Worm (Caenorhabditis elegans) whole organism, L1 larva: ENCODE measurements around the gene cam-1.

Experiments
- C34B4.2 ChIP-seq: sonication (generic microtip); optimal IDR thresholded peaks from 2 replicates; lab custom pipeline; 2017; ENCODE audit warnings: mild to moderate bottlenecking, missing genetic modification characterization, missing compliant biosample characterization
- aha-1 ChIP-seq: fragments of 150-350 bp; optimal IDR thresholded peaks from 2 replicates; lab custom pipeline; 2014; ENCODE audit warnings: missing biosample characterization, missing genetic modification characterization
- alr-1 ChIP-seq: fragments of 200-800 bp; sonication (Bioruptor generic); optimal IDR thresholded peaks from 2 replicates; lab custom pipeline; 2018; ENCODE audit warnings: borderline replicate concordance, mild to moderate bottlenecking, missing genetic modification characterization, missing compliant biosample characterization
- blmp-1 ChIP-seq: fragments of 150-350 bp; optimal IDR thresholded peaks from 2 replicates; lab custom pipeline; 2014; ENCODE audit warnings: missing biosample characterization, missing genetic modification characterization
- ceh-90 ChIP-seq: sonication (generic microtip); optimal IDR thresholded peaks from 2 replicates; lab custom pipeline; 2016; ENCODE audit warnings: missing genetic modification characterization, missing compliant biosample characterization
- ces-1 ChIP-seq: fragments of 150-350 bp; optimal IDR thresholded peaks from 2 replicates; lab custom pipeline; 2014; ENCODE audit warnings: missing biosample characterization, missing genetic modification reagents, missing genetic modification characterization
- dsc-1 ChIP-seq: sonication (generic microtip); optimal IDR thresholded peaks from 2 replicates; lab custom pipeline; 2016; ENCODE audit warnings: mild to moderate bottlenecking, missing genetic modification characterization, missing compliant biosample characterization
- efl-1 ChIP-seq, 4 experiments: fragments of 150-350 bp; optimal IDR thresholded peaks in 3 of 4; peaks in 1 of 4; 1 replicate in 1 of 4; 2 replicates in 3 of 4; lab custom pipeline; 2014; ENCODE audit warnings: missing biosample characterization in 2 of 4, missing genetic modification characterization in 2 of 4, missing genetic modification reagents in 2 of 4
- egl-13 ChIP-seq: sonication (generic microtip); optimal IDR thresholded peaks from 2 replicates; lab custom pipeline; 2016; ENCODE audit warnings: missing genotype, missing genetic modification reagents, missing genetic modification characterization, missing compliant biosample characterization
- egl-27 ChIP-seq, 2 experiments: fragments of 150-350 bp in 1 of 2; sonication (generic microtip); optimal IDR thresholded peaks; 3 replicates each; lab custom pipeline; 2017 to 2018; ENCODE audit warnings: missing biosample characterization in 2 of 2, missing genetic modification characterization in 2 of 2, missing genetic modification reagents in 2 of 2
- ets-5 ChIP-seq: fragments of 200-800 bp; sonication (Bioruptor generic); IDR thresholded peaks from 2 replicates; pipeline ENCODE4 v1.3.6; 2022; ENCODE audit warnings: missing genetic modification characterization, missing compliant biosample characterization
- fkh-10 ChIP-seq: sonication (generic microtip); optimal IDR thresholded peaks from 2 replicates; lab custom pipeline; 2017; ENCODE audit warnings: missing biosample characterization, missing genetic modification reagents, missing genetic modification characterization
- fkh-4 ChIP-seq: sonication (generic microtip); optimal IDR thresholded peaks from 2 replicates; lab custom pipeline; 2016; ENCODE audit warnings: missing compliant biosample characterization, missing genetic modification characterization, borderline replicate concordance
- fos-1 ChIP-seq: fragments of 150-350 bp; optimal IDR thresholded peaks from 2 replicates; lab custom pipeline; 2014; ENCODE audit warnings: missing biosample characterization, missing genetic modification characterization
- hlh-4 ChIP-seq: sonication (generic microtip); optimal IDR thresholded peaks from 2 replicates; lab custom pipeline; 2016; ENCODE audit warnings: mild to moderate bottlenecking, missing genetic modification characterization, missing compliant biosample characterization
- irx-1 ChIP-seq: sonication (generic microtip); optimal IDR thresholded peaks from 2 replicates; lab custom pipeline; 2016; ENCODE audit warnings: missing genetic modification characterization, missing compliant biosample characterization
- isw-1 ChIP-seq: fragments of 200-800 bp; sonication (Bioruptor generic); IDR thresholded peaks from 2 replicates; pipeline ENCODE4 v1.3.6; 2022; ENCODE audit warnings: missing genetic modification characterization, missing compliant biosample characterization
- jun-1 ChIP-seq: fragments of 150-350 bp; optimal IDR thresholded peaks from 2 replicates; lab custom pipeline; 2014; ENCODE audit warnings: missing biosample characterization, missing genetic modification reagents, missing genetic modification characterization
- lin-13 ChIP-seq: fragments of 150-350 bp; optimal IDR thresholded peaks from 2 replicates; lab custom pipeline; 2014; ENCODE audit warnings: missing biosample characterization, missing genetic modification reagents, missing genetic modification characterization
- lin-14 ChIP-seq: fragments of 200-800 bp; sonication (Bioruptor generic); optimal IDR thresholded peaks from 2 replicates; lab custom pipeline; 2018; ENCODE audit warnings: mild to moderate bottlenecking, missing genetic modification characterization, moderate library complexity, missing compliant biosample characterization
- lin-35 ChIP-seq, 2 experiments: fragments of 150-350 bp; optimal IDR thresholded peaks; 2 replicates each; lab custom pipeline; 2014; ENCODE audit warnings: missing biosample characterization in 2 of 2, missing genetic modification characterization in 2 of 2, missing genetic modification reagents in 2 of 2
- mdl-1 ChIP-seq, 2 experiments: fragments of 150-350 bp; optimal IDR thresholded peaks; 2 replicates each; lab custom pipeline; 2014 to 2017; ENCODE audit warnings: missing biosample characterization in 2 of 2, missing genetic modification characterization in 2 of 2, inconsistent platforms in 1 of 2
- mef-2 ChIP-seq: fragments of 150-350 bp; optimal IDR thresholded peaks from 2 replicates; lab custom pipeline; 2014; ENCODE audit warnings: missing biosample characterization, missing genetic modification characterization
- nhr-20 ChIP-seq: sonication (generic microtip); optimal IDR thresholded peaks from 2 replicates; lab custom pipeline; 2016; ENCODE audit warnings: mild to moderate bottlenecking, missing genetic modification characterization, missing compliant biosample characterization
- nhr-47 ChIP-seq: sonication (generic microtip); optimal IDR thresholded peaks from 2 replicates; lab custom pipeline; 2016; ENCODE audit warnings: mild to moderate bottlenecking, missing genetic modification characterization, moderate library complexity, missing compliant biosample characterization
- nhr-71 ChIP-seq: sonication (generic microtip); optimal IDR thresholded peaks from 2 replicates; lab custom pipeline; 2016; ENCODE audit warnings: mild to moderate bottlenecking, missing genetic modification characterization, moderate library complexity, missing compliant biosample characterization
- nhr-76 ChIP-seq: sonication (generic microtip); optimal IDR thresholded peaks from 2 replicates; lab custom pipeline; 2017; ENCODE audit warnings: missing biosample characterization, missing genetic modification characterization
- nhr-77 ChIP-seq: fragments of 150-350 bp; optimal IDR thresholded peaks from 2 replicates; lab custom pipeline; 2014; ENCODE audit warnings: missing biosample characterization, missing genetic modification characterization
- nhr-84 ChIP-seq: sonication (generic microtip); optimal IDR thresholded peaks from 2 replicates; lab custom pipeline; 2017; ENCODE audit warnings: missing biosample characterization, missing genetic modification characterization
- nhr-85 ChIP-seq: sonication (generic microtip); peaks from one replicate; lab custom pipeline; 2016; ENCODE audit warnings: missing genetic modification characterization, inconsistent platforms, missing compliant biosample characterization
- pax-3 ChIP-seq: fragments of 200-800 bp; sonication (Bioruptor generic); optimal IDR thresholded peaks from 2 replicates; lab custom pipeline; 2018; ENCODE audit warnings: mild to moderate bottlenecking, missing genetic modification characterization, moderate library complexity, missing compliant biosample characterization
- skn-1 ChIP-seq: fragments of 150-350 bp; optimal IDR thresholded peaks from 2 replicates; lab custom pipeline; 2014; ENCODE audit warnings: missing biosample characterization, missing genetic modification characterization
- sptf-1 ChIP-seq: fragments of 150-350 bp; optimal IDR thresholded peaks from 2 replicates; lab custom pipeline; 2014; ENCODE audit warnings: missing biosample characterization, missing genetic modification characterization
- swsn-7 ChIP-seq: sonication (generic microtip); optimal IDR thresholded peaks from 2 replicates; lab custom pipeline; 2016; ENCODE audit warnings: missing genetic modification characterization, missing compliant biosample characterization
- tbx-2 ChIP-seq: sonication (generic microtip); optimal IDR thresholded peaks from 2 replicates; lab custom pipeline; 2016; ENCODE audit warnings: missing genetic modification characterization, missing compliant biosample characterization
- tlp-1 ChIP-seq: fragments of 150-350 bp; optimal IDR thresholded peaks from 2 replicates; lab custom pipeline; 2014; ENCODE audit warnings: missing biosample characterization, missing genetic modification characterization
- zag-1 ChIP-seq: fragments of 150-350 bp; optimal IDR thresholded peaks from 2 replicates; lab custom pipeline; 2014; ENCODE audit warnings: missing biosample characterization, missing genetic modification characterization
- zip-4 ChIP-seq: fragments of 200-800 bp; sonication (Bioruptor generic); optimal IDR thresholded peaks from 2 replicates; lab custom pipeline; 2018; ENCODE audit warnings: mild to moderate bottlenecking, missing genetic modification characterization, moderate library complexity, missing compliant biosample characterization
- ztf-11 ChIP-seq, 2 experiments: sonication (generic microtip); optimal IDR thresholded peaks; 2 replicates each; lab custom pipeline; 2016 to 2017; ENCODE audit warnings: missing genetic modification characterization in 2 of 2, missing biosample characterization in 1 of 2, missing compliant biosample characterization in 1 of 2
- ztf-4 ChIP-seq: fragments of 150-350 bp; optimal IDR thresholded peaks from 2 replicates; lab custom pipeline; 2014; ENCODE audit warnings: missing biosample characterization, missing genetic modification characterization

Gene cam-1

DNA sequence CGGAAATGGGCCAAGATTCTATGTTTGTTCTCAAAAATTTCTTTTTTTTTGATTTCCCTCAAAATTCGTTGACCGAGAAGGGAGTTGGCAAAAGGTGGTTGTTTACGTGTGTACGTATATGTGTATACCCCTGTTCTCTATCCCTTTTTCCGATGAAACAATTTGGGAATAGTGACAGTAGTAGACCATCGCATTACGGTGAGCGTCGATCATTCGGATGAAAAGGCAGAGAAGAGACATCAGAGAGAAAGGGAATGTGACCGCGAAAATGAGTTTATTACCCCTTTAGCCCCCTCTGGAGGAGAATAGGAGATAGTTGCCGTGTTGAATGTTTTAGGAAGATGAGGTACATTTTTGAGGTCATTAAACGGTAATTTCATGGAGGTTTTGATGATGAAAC is 50.1 kb downstream of the cam-1 start (continued):
- TF ChIP-seq fkh-10 (GFP tag; lab: Kevin White, UChicago): no peak
- TF ChIP-seq nhr-71 (tag; lab: Kevin White, UChicago): peak; percentile 38
- TF ChIP-seq lin-35 (GFP tag; optimal IDR thresholded peaks at IDR 0.05; lab: Kevin White, UChicago): peak in 1 of 2 experiments; percentile 2
- TF ChIP-seq nhr-84: no peak
- no peak for TF ChIP-seq ztf-11 (tag; optimal IDR thresholded peaks at IDR 0.05; lab: Kevin White, UChicago)
- TF ChIP-seq ets-5 (GFP tag; lab: Robert Waterston, UW): no peak
- TF ChIP-seq pax-3 (tag; lab: Kevin White, UChicago): no peak
- no peak for TF ChIP-seq irx-1 (tag; lab: Kevin White, UChicago)
- TF ChIP-seq skn-1: no peak
- TF ChIP-seq jun-1 (tag; lab: Kevin White, UChicago): no peak
- no peak for TF ChIP-seq ces-1 (GFP tag; lab: Kevin White, UChicago)
- TF ChIP-seq swsn-7: no peak
- peak; percentile 46 for TF ChIP-seq nhr-20 (tag; lab: Kevin White, UChicago)
- TF ChIP-seq nhr-76 (tag; lab: Kevin White, UChicago): no peak
- TF ChIP-seq egl-27 (tag; optimal IDR thresholded peaks at IDR 0.05; lab: Kevin White, UChicago): no peak
- TF ChIP-seq mef-2 (tag; lab: Kevin White, UChicago): no peak
- TF ChIP-seq zag-1: no peak
- no peak for TF ChIP-seq ceh-90 (tag; lab: Kevin White, UChicago)
- TF ChIP-seq efl-1 (optimal IDR thresholded peaks at IDR 0.05; lab: Kevin White, UChicago): no peak
- no peak for TF ChIP-seq efl-1 (GFP tag; optimal IDR thresholded peaks at IDR 0.05 in 1 of 2; lab: Kevin White, UChicago)
- TF ChIP-seq alr-1 (tag; lab: Kevin White, UChicago): no peak
- TF ChIP-seq C34B4.2 (tag; lab: Kevin White, UChicago): no peak
- no peak for TF ChIP-seq tbx-2 (tag; lab: Kevin White, UChicago)
- TF ChIP-seq blmp-1 (tag; lab: Kevin White, UChicago): peak; percentile 99
- no peak for TF ChIP-seq dsc-1 (tag; lab: Kevin White, UChicago)
- TF ChIP-seq lin-13 (GFP tag; lab: Kevin White, UChicago): no peak
- TF ChIP-seq sptf-1 (tag; lab: Kevin White, UChicago): no peak
- no peak for TF ChIP-seq tlp-1 (tag; lab: Kevin White, UChicago)
- no peak for TF ChIP-seq isw-1 (GFP tag; lab: Robert Waterston, UW)
- TF ChIP-seq mdl-1 (tag; optimal IDR thresholded peaks at IDR 0.05; lab: Kevin White, UChicago): no peak
- no peak for TF ChIP-seq hlh-4 (tag; lab: Kevin White, UChicago)
- peak; percentile 0 for TF ChIP-seq nhr-47 (tag; lab: Kevin White, UChicago)
- TF ChIP-seq lin-14 (GFP tag; lab: Kevin White, UChicago): peak; percentile 86
- TF ChIP-seq zip-4: no peak
- TF ChIP-seq nhr-77: no peak
- TF ChIP-seq fkh-4 (tag; lab: Kevin White, UChicago): no peak
- no peak for TF ChIP-seq egl-13
- no peak for TF ChIP-seq fos-1 (tag; lab: Kevin White, UChicago)

DNA sequence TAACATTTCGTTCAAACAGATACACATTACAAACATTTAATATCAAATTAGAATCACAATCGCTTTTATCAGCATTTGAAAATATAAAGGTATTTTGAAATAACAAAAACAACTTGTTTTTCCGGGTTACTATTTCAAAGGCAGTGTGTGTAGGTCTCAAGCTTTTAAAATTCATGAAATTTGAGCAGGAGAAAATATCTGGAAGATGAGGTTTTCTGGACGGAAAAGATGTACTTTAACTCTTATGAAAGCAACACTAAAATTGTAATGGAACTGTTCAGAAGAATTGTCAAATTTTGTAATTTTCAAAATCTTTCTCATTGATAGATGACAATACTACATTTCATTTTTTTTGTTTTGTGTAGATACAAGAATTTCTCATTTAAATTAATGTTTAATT is 51.5 kb downstream of the cam-1 start:
- no peak for TF ChIP-seq dsc-1 (tag; lab: Kevin White, UChicago)
- TF ChIP-seq nhr-85 (tag; lab: Kevin White, UChicago): peak; percentile 46

DNA sequence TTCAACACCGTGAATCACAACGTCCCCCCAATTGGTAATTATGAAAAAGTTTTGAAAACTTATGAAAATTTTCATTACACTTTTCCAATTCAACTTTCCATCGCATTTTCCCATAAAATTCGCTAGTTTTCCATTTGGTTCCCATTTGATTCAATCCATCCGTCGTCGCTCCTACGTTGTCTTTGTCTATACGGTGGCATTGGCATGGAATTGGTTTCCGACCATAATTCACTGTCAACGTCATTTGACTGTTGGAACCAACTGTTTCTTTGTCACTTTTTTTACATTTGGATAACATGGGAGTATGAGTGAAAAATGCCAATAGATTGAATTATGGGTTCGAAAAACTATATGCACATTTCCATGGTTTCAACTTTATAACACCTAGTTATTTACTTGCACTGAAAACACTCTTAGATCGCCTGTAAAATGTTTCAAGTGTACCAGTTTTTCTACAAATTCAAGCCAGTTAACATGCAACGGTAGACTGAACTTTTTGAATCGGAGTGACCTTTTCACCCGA is 52.0 kb downstream of the cam-1 start:
- TF ChIP-seq blmp-1 (tag; lab: Kevin White, UChicago) (peak; percentile 41), nhr-20 (tag; lab: Kevin White, UChicago) (no peak), ztf-4 (tag; lab: Kevin White, UChicago) (no peak), aha-1 (tag; lab: Kevin White, UChicago) (no peak), dsc-1 (tag; lab: Kevin White, UChicago) (peak; percentile 45), efl-1 (optimal IDR thresholded peaks at IDR 0.05; lab: Kevin White, UChicago) (no peak), efl-1 (GFP tag; optimal IDR thresholded peaks at IDR 0.05 in 1 of 2; lab: Kevin White, UChicago) (peak in 1 of 2 experiments; percentile 33)
- TF ChIP-seq, all 84 proteins: peak for 3
